Worm (Caenorhabditis elegans): ENCODE data around the gene nadk-1.
A peak's percentile ranks its signal among the peaks of the same experiment; 100 is the strongest.

The nadk-1 gene

DNA sequence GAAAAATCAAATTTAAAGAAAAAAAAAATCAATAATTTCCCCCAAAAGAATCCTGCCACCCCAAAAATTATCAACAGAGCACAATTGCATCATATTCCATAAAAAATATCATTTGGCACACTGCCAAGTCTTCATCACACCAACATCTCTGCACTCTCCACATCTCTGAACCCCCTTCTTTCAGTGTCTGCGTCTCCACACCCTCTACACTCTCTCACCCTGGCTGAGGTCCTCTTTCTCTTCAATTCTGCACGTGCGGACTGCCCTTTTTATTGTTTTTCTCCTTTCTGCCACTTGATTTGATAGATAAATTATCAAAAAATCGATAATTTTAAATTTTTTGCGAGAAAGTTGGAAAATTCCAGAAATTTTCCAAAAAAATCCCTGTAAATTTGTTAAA is 40.6 kb downstream of the nadk-1 start, which contains the start of gene hxk-3 (continued):
- TF ChIP-seq nhr-102 (tag; optimal IDR thresholded peaks at IDR 0.05) (peak; percentile 3), ceh-20 (GFP tag; IDR thresholded peaks at IDR 0.05) (0 out of 2 replicates have a peak, but pooled peaks have one; percentile 24)
